Fruit fly (Drosophila melanogaster) whole organism, embryonic: ENCODE measurements around the gene CG32320.
A peak's percentile ranks its signal among the peaks of the same experiment; 100 is the strongest.

ENCODE experiments used
- Antp ChIP-seq: fragments of 200-800 bp; sonication (Bioruptor generic); optimal IDR thresholded peaks from 3 replicates; lab custom pipeline; 2016; ENCODE audit warnings: missing biosample characterization, missing genetic modification characterization
- Atf3 ChIP-seq: fragments of 200-800 bp; sonication (Bioruptor generic); optimal IDR thresholded peaks from 3 replicates; lab custom pipeline; 2016; ENCODE audit warnings: missing biosample characterization, missing genetic modification characterization
- CG10209 ChIP-seq: fragments of 200-800 bp; sonication (Bioruptor generic); optimal IDR thresholded peaks from 3 replicates; lab custom pipeline; 2017; ENCODE audit warnings: missing biosample characterization, mild to moderate bottlenecking, missing genetic modification characterization, missing genetic modification reagents
- CG10462 ChIP-seq: fragments of 200-800 bp; sonication (Bioruptor generic); optimal IDR thresholded peaks from 2 replicates; lab custom pipeline; 2016; ENCODE audit warnings: missing biosample characterization, missing genetic modification characterization
- CG10979 ChIP-seq: fragments of 200-800 bp; sonication (Bioruptor generic); optimal IDR thresholded peaks from 2 replicates; lab custom pipeline; 2018; ENCODE audit warnings: missing biosample characterization, mild to moderate bottlenecking, missing genetic modification characterization, moderate library complexity
- CG14860 ChIP-seq: fragments of 200-800 bp; sonication (Bioruptor generic); IDR thresholded peaks from 3 replicates; pipeline ENCODE4 v1.3.6; 2022; ENCODE audit warnings: missing biosample characterization, missing genetic modification characterization; ENCODE audit not compliant: partially characterized antibody
- CG15011 ChIP-seq: fragments of 200-800 bp; sonication (Bioruptor generic); optimal IDR thresholded peaks from 3 replicates; lab custom pipeline; 2018; ENCODE audit warnings: missing biosample characterization, mild to moderate bottlenecking, missing genetic modification characterization
- CG1603 ChIP-seq: fragments of 200-800 bp; sonication (Bioruptor generic); optimal IDR thresholded peaks from 2 replicates; lab custom pipeline; 2019; ENCODE audit warnings: missing biosample characterization, mild to moderate bottlenecking, missing genetic modification characterization, moderate library complexity
- CG16779 ChIP-seq: fragments of 200-800 bp; sonication (Bioruptor generic); IDR thresholded peaks from 2 replicates; pipeline ENCODE4 v1.3.6; 2022; ENCODE audit warnings: missing biosample characterization, missing genetic modification characterization
- CG17328 ChIP-seq: fragments of 200-800 bp; sonication (Bioruptor generic); IDR thresholded peaks from 2 replicates; pipeline ENCODE4 v1.3.6; 2022; ENCODE audit warnings: missing biosample characterization, missing genetic modification characterization
- CG17912 ChIP-seq: fragments of 200-800 bp; sonication (Bioruptor generic); optimal IDR thresholded peaks from 2 replicates; lab custom pipeline; 2018; ENCODE audit warnings: missing biosample characterization, mild to moderate bottlenecking, missing genetic modification characterization
- CG1832 ChIP-seq: fragments of 200-800 bp; sonication (Bioruptor generic); optimal IDR thresholded peaks from 2 replicates; lab custom pipeline; 2017; ENCODE audit warnings: missing biosample characterization, mild to moderate bottlenecking, missing genetic modification characterization, inconsistent platforms
- CG2678 ChIP-seq: fragments of 200-800 bp; sonication (Bioruptor generic); optimal IDR thresholded peaks from 3 replicates; lab custom pipeline; 2019; ENCODE audit warnings: missing biosample characterization, mild to moderate bottlenecking, missing genetic modification characterization, moderate library complexity
- CG32772 ChIP-seq: fragments of 200-800 bp; sonication (Bioruptor generic); IDR thresholded peaks from 2 replicates; pipeline ENCODE4 v1.3.6; 2022; ENCODE audit warnings: missing biosample characterization, missing genetic modification characterization
- CG34422 ChIP-seq: fragments of 200-800 bp; sonication (Bioruptor generic); IDR thresholded peaks from 3 replicates; pipeline ENCODE4 v1.3.6; 2022; ENCODE audit warnings: missing biosample characterization, missing genetic modification characterization
- CG7556 ChIP-seq: fragments of 200-800 bp; sonication (Bioruptor generic); optimal IDR thresholded peaks from 2 replicates; lab custom pipeline; 2017; ENCODE audit warnings: missing biosample characterization, mild to moderate bottlenecking, missing genetic modification characterization
- CG8388 ChIP-seq: fragments of 200-800 bp; sonication (Bioruptor generic); optimal IDR thresholded peaks from 2 replicates; lab custom pipeline; 2019; ENCODE audit warnings: missing biosample characterization, mild to moderate bottlenecking, missing genetic modification characterization, moderate library complexity
- CG9932 ChIP-seq: fragments of 200-800 bp; sonication (Bioruptor generic); IDR thresholded peaks from 2 replicates; pipeline ENCODE4 v1.3.6; 2022; ENCODE audit warnings: missing biosample characterization, missing genetic modification characterization
- Chrac-16 ChIP-seq: fragments of 200-800 bp; sonication (Bioruptor generic); optimal IDR thresholded peaks from 3 replicates; lab custom pipeline; 2016; ENCODE audit warnings: missing biosample characterization, missing genetic modification characterization
- D ChIP-seq, 2 experiments: fragments of 200-800 bp in 1 of 2; fragments of >200 bp in 1 of 2; sonication (Bioruptor generic) in 1 of 2; optimal IDR thresholded peaks; 2 replicates in 1 of 2; 3 replicates in 1 of 2; lab custom pipeline; 2017; ENCODE audit warnings: mild to moderate bottlenecking in 1 of 2, missing biosample characterization in 1 of 2, missing genetic modification characterization in 1 of 2, missing genetic modification reagents in 1 of 2
- Dbx ChIP-seq: fragments of 200-800 bp; sonication (Bioruptor generic); IDR thresholded peaks from 3 replicates; pipeline ENCODE4 v1.3.6; 2022; ENCODE audit warnings: missing biosample characterization, missing genetic modification characterization
- Elba2 ChIP-seq: fragments of 200-800 bp; sonication (Bioruptor generic); optimal IDR thresholded peaks from 3 replicates; lab custom pipeline; 2016; ENCODE audit warnings: missing biosample characterization, missing genetic modification characterization
- Hr3 ChIP-seq: fragments of 200-800 bp; sonication (Bioruptor generic); optimal IDR thresholded peaks from 3 replicates; lab custom pipeline; 2016; ENCODE audit warnings: missing biosample characterization, missing genetic modification characterization
- Hsf ChIP-seq: fragments of 200-800 bp; sonication (Bioruptor generic); optimal IDR thresholded peaks from 3 replicates; lab custom pipeline; 2016; ENCODE audit warnings: missing biosample characterization, missing genetic modification characterization
- Lim3 ChIP-seq: fragments of 200-800 bp; sonication (Bioruptor generic); IDR thresholded peaks from 2 replicates; pipeline ENCODE4 v1.3.6; 2022; ENCODE audit warnings: missing biosample characterization, missing genetic modification characterization
- Neu2 ChIP-seq: fragments of 200-800 bp; sonication (Bioruptor generic); optimal IDR thresholded peaks from 3 replicates; lab custom pipeline; 2016; ENCODE audit warnings: missing biosample characterization, missing genetic modification characterization, borderline replicate concordance
- Poxn ChIP-seq: fragments of 200-800 bp; sonication (Bioruptor generic); IDR thresholded peaks from 2 replicates; pipeline ENCODE4 v1.3.6; 2022; ENCODE audit warnings: missing biosample characterization, missing genetic modification characterization
- Usf ChIP-seq: fragments of 200-800 bp; sonication (Bioruptor generic); optimal IDR thresholded peaks from 2 replicates; lab custom pipeline; 2017; ENCODE audit warnings: missing genotype, missing biosample characterization, missing genetic modification characterization
- Xbp1 ChIP-seq: fragments of 200-800 bp; sonication (Bioruptor generic); optimal IDR thresholded peaks from 3 replicates; lab custom pipeline; 2016; ENCODE audit warnings: missing biosample characterization, mild to moderate bottlenecking, missing genetic modification characterization
- ara ChIP-seq: fragments of 200-800 bp; sonication (Bioruptor generic); IDR thresholded peaks from 2 replicates; pipeline ENCODE4 v1.3.6; 2022; ENCODE audit warnings: missing biosample characterization, missing genetic modification characterization
- ase ChIP-seq: fragments of 200-800 bp; sonication (Bioruptor generic); IDR thresholded peaks from 3 replicates; pipeline ENCODE4 v1.3.6; 2022; ENCODE audit warnings: missing biosample characterization, missing genetic modification characterization
- bcd ChIP-seq: fragments of 200-800 bp; sonication (Bioruptor generic); optimal IDR thresholded peaks from 2 replicates; lab custom pipeline; 2017; ENCODE audit warnings: missing biosample characterization, mild to moderate bottlenecking, missing genetic modification characterization
- bsh ChIP-seq, 2 experiments: fragments of 200-800 bp; sonication (Bioruptor generic); optimal IDR thresholded peaks; 2 replicates each; lab custom pipeline; 2017 to 2018; ENCODE audit warnings: mild to moderate bottlenecking in 2 of 2, missing biosample characterization in 2 of 2, missing genetic modification characterization in 2 of 2, moderate library complexity in 1 of 2
- chm ChIP-seq: fragments of 200-800 bp; sonication (Bioruptor generic); IDR thresholded peaks from 2 replicates; pipeline ENCODE4 v1.3.6; 2022; ENCODE audit warnings: missing biosample characterization, missing genetic modification characterization
- dmrt11E ChIP-seq: fragments of 200-800 bp; sonication (Bioruptor generic); optimal IDR thresholded peaks from 3 replicates; lab custom pipeline; 2018; ENCODE audit warnings: missing biosample characterization, mild to moderate bottlenecking, missing genetic modification characterization, moderate library complexity
- exex ChIP-seq: fragments of 200-800 bp; sonication (Bioruptor generic); optimal IDR thresholded peaks from 4 replicates; lab custom pipeline; 2018; ENCODE audit warnings: missing biosample characterization, mild to moderate bottlenecking, missing genetic modification characterization, moderate library complexity
- grau ChIP-seq: fragments of 200-800 bp; optimal IDR thresholded peaks from 3 replicates; lab custom pipeline; 2019; ENCODE audit warnings: missing biosample characterization, mild to moderate bottlenecking, missing genetic modification characterization, moderate library complexity
- ham ChIP-seq: fragments of 200-800 bp; sonication (Bioruptor generic); IDR thresholded peaks from 2 replicates; pipeline ENCODE4 v1.3.6; 2022; ENCODE audit warnings: missing biosample characterization, missing genetic modification characterization
- kni ChIP-seq: fragments of 200-800 bp; sonication (Bioruptor generic); optimal IDR thresholded peaks from 3 replicates; lab custom pipeline; 2017; ENCODE audit warnings: mild to moderate bottlenecking, missing biosample characterization, missing genetic modification reagents, missing genetic modification characterization
- nom ChIP-seq: fragments of 200-800 bp; sonication (Bioruptor generic); optimal IDR thresholded peaks from 2 replicates; lab custom pipeline; 2017; ENCODE audit warnings: missing biosample characterization, missing genetic modification characterization, mild to moderate bottlenecking, moderate library complexity, missing genetic modification reagents
- otp ChIP-seq: fragments of 200-800 bp; sonication (Bioruptor generic); IDR thresholded peaks from 3 replicates; pipeline ENCODE4, ENCODE4 v1.3.6; 2022; ENCODE audit warnings: missing biosample characterization, missing genetic modification characterization
- prd ChIP-seq, 3 experiments: fragments of >200 bp in 2 of 3; fragments of 200-800 bp in 1 of 3; sonication (Bioruptor generic) in 1 of 3; optimal IDR thresholded peaks in 2 of 3; IDR thresholded peaks in 1 of 3; 2 replicates in 2 of 3; 3 replicates in 1 of 3; pipeline versions ENCODE4 v1.3.6 to Lab custom; 2017 to 2022; ENCODE audit warnings: missing biosample characterization in 1 of 3, missing genetic modification characterization in 1 of 3
- psq ChIP-seq: fragments of 200-800 bp; sonication (Bioruptor generic); optimal IDR thresholded peaks from 2 replicates; lab custom pipeline; 2017; ENCODE audit warnings: missing biosample characterization, missing genetic modification characterization
- ro ChIP-seq: fragments of 200-800 bp; sonication (Bioruptor generic); IDR thresholded peaks from 2 replicates; pipeline ENCODE4 v1.3.6; 2022; ENCODE audit warnings: missing biosample characterization, missing genetic modification characterization
- sd ChIP-seq: fragments of 200-800 bp; sonication (Bioruptor generic); optimal IDR thresholded peaks from 3 replicates; lab custom pipeline; 2018; ENCODE audit warnings: missing biosample characterization, mild to moderate bottlenecking, missing genetic modification characterization, moderate library complexity
- sens ChIP-seq: fragments of 200-800 bp; sonication (Bioruptor generic); peaks from one replicate; lab custom pipeline; 2016; ENCODE audit warnings: missing biosample characterization, missing genetic modification characterization
- sr ChIP-seq: fragments of 200-800 bp; sonication (Bioruptor generic); IDR thresholded peaks from 3 replicates; pipeline ENCODE4 v1.3.6; 2022; ENCODE audit warnings: missing biosample characterization, missing genetic modification characterization
- toy ChIP-seq: fragments of 200-800 bp; sonication (Bioruptor generic); IDR thresholded peaks from 2 replicates; pipeline ENCODE4 v1.3.6; 2022; ENCODE audit warnings: missing biosample characterization, missing genetic modification characterization
- unpg ChIP-seq: fragments of 200-800 bp; sonication (Bioruptor generic); optimal IDR thresholded peaks from 3 replicates; lab custom pipeline; 2018; ENCODE audit warnings: missing biosample characterization, mild to moderate bottlenecking, missing genetic modification characterization, moderate library complexity
- wek ChIP-seq: fragments of 200-800 bp; sonication (Bioruptor generic); optimal IDR thresholded peaks from 3 replicates; lab custom pipeline; 2018; ENCODE audit warnings: missing biosample characterization, mild to moderate bottlenecking, missing genetic modification characterization, moderate library complexity

The CG32320 gene

DNA sequence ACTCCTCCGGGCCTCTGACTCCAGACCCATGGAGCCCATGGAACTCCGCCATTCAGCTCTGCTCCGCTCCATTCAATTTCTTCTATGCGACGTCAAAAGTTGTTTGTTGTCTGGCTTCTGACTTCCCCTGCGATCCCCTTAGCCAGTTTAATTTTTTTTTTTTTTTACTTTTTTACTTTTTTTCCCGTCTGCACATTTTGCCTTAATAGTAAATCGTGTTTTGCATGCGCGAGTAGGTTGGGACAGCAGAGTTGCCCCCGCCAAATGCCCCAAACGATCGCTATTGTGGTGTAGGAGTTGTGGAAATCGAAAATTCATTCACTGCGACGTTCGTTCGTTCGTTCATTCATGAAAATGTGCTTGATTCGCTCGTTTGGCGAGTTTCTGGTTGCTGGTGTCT is 42.6 kb downstream of the CG32320 start (continued):
- TF ChIP-seq Hsf (no peak), bsh (GFP tag; optimal IDR thresholded peaks at IDR 0.05; lab: Kevin White, UChicago) (peak in 1 of 2 experiments; percentile 54), ro (GFP tag; lab: Robert Waterston, UW) (no peak), bcd (GFP tag; lab: Kevin White, UChicago) (no peak), Hr3 (GFP tag; lab: Kevin White, UChicago) (no peak), Chrac-16 (no peak), wek (GFP tag; lab: Kevin White, UChicago) (no peak), psq (no peak), D (optimal IDR thresholded peaks at IDR 0.05; lab: Kevin White, UChicago) (no peak), D (GFP tag; optimal IDR thresholded peaks at IDR 0.05; lab: Kevin White, UChicago) (no peak), Atf3 (GFP tag; lab: Kevin White, UChicago) (no peak), toy (GFP tag; lab: Robert Waterston, UW) (no peak), dmrt11E (tag; lab: Kevin White, UChicago) (no peak), CG17912 (GFP tag; lab: Kevin White, UChicago) (no peak), CG10462 (GFP tag; lab: Kevin White, UChicago) (no peak), sr (GFP tag; lab: Robert Waterston, UW) (0 out of 3 replicates have a peak, but pooled peaks have one; percentile 46), CG8388 (GFP tag; lab: Kevin White, UChicago) (no peak), CG7556 (GFP tag; lab: Kevin White, UChicago) (no peak), sens (peak; percentile 53), Lim3 (GFP tag; lab: Robert Waterston, UW) (no peak), ham (GFP tag; lab: Robert Waterston, UW) (no peak), exex (tag; lab: Kevin White, UChicago) (no peak), CG32772 (GFP tag; lab: Robert Waterston, UW) (no peak), ase (GFP tag; lab: Robert Waterston, UW) (no peak)

DNA sequence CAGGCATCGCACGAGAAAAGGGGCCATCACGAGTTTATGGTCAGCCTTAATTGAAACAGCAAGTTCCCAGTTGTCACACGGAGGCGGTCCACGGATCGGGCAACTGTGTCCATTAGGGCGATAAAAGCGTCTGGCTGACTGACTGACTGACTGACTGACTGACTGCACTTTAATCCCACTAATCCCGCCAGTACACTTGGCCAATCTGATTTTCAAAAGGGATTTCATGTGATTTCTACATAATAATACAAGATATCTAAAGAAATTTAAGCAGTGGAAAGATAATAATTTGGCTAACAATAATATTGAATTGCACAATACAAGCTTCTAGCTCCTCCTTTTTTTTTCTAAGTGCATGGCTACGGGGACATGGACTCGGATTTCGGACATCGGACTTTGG is 43.9 kb downstream of the CG32320 start:
- TF ChIP-seq CG2678 (tag; lab: Kevin White, UChicago) (no peak), CG17328 (GFP tag; lab: Robert Waterston, UW) (peak; percentile 24; the same call in 1 of the 2 replicates), CG10979 (tag; lab: Kevin White, UChicago) (peak; percentile 29), CG16779 (GFP tag; lab: Robert Waterston, UW) (no peak), sd (no peak), CG1603 (tag; lab: Kevin White, UChicago) (peak; percentile 35), ara (GFP tag; lab: Robert Waterston, UW) (peak; percentile 65), unpg (GFP tag; lab: Kevin White, UChicago) (peak; percentile 14), Xbp1 (GFP tag; lab: Kevin White, UChicago) (no peak), grau (no peak), nom (GFP tag; lab: Kevin White, UChicago) (no peak), CG9932 (GFP tag; lab: Robert Waterston, UW) (no peak), Usf (GFP tag; lab: Kevin White, UChicago) (no peak), CG1832 (GFP tag; lab: Kevin White, UChicago) (no peak), prd (optimal IDR thresholded peaks at IDR 0.05; lab: Kevin White, UChicago) (no peak), prd (GFP tag; IDR thresholded peaks at IDR 0.05; lab: Robert Waterston, UW) (no peak), kni (no peak), Antp (GFP tag; lab: Kevin White, UChicago) (no peak), CG10209 (GFP tag; lab: Kevin White, UChicago) (peak; percentile 66), Poxn (GFP tag; lab: Robert Waterston, UW) (no peak), Dbx (no peak), CG14860 (no peak), otp (GFP tag; lab: Robert Waterston, UW) (peak; percentile 36; the same call in 1 of the 3 replicates), dmrt11E (tag; lab: Kevin White, UChicago) (peak; percentile 62), CG34422 (GFP tag; lab: Robert Waterston, UW) (0 out of 3 replicates have a peak, but pooled peaks have one; percentile 15), CG15011 (GFP tag; lab: Kevin White, UChicago) (no peak), chm (GFP tag; lab: Robert Waterston, UW) (peak; percentile 39; the same call in 1 of the 2 replicates), Elba2 (GFP tag; lab: Kevin White, UChicago) (no peak), Neu2 (GFP tag; lab: Kevin White, UChicago) (no peak)
